Worm (Caenorhabditis elegans): ENCODE measurements around the gene glb-1.

- no peak for TF ChIP-seq ref-1 (GFP tag; conservative IDR thresholded peaks at IDR 0.05)
- no peak for TF ChIP-seq ztf-23 (GFP tag; IDR thresholded peaks at IDR 0.05)
- no peak for TF ChIP-seq tab-1 (GFP tag; IDR thresholded peaks at IDR 0.05)
Measured at ce11 chrIII:8886309-8886708, 36.8 kb downstream of the glb-1 start.

Data from whole organism, midembryonic.